Fruit fly (Drosophila melanogaster): ENCODE data around the gene CG34277.

CG34277 gene

DNA sequence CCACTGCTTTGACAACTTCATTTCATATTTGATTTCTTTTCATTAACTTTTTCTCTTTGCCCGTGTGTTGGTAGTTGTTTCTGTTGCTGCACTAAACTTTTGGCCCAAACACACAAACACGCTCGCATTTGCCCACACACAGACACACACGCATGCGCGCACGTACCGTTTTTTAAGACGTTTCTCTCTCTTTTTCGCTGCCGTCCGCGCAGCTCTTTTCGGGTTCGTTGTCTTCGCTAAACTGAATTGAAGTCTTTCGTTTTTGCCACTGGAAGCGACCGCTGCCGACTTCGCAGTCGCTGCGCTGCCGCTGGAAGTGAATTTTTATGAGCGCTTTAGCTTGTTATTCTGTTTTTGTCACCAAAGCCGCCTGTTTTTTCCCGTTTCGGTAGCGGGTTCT lies 23.3 kb downstream of the CG34277 start, which contains the start of gene kkv (continued):
- TF ChIP-seq otp (GFP tag; IDR thresholded peaks at IDR 0.05) (0 out of 3 replicates have a peak, but pooled peaks have one; percentile 9), ap (GFP tag; IDR thresholded peaks at IDR 0.05) (no peak), CG6683 (GFP tag; optimal IDR thresholded peaks at IDR 0.05) (no peak), CG13424 (tag; optimal IDR thresholded peaks at IDR 0.05) (no peak), CG8924 (tag; optimal IDR thresholded peaks at IDR 0.05) (no peak), CG14860 (GFP tag; IDR thresholded peaks at IDR 0.05; ENCODE audit: partially characterized antibody) (no peak), sc (optimal IDR thresholded peaks at IDR 0.05) (no peak), sc (GFP tag; optimal IDR thresholded peaks at IDR 0.05) (no peak), sd (tag; optimal IDR thresholded peaks at IDR 0.05) (peak; percentile 45), kni (GFP tag; optimal IDR thresholded peaks at IDR 0.05) (no peak), bbx (GFP tag; IDR thresholded peaks at IDR 0.05; ENCODE audit: partially characterized antibody) (peak; percentile 44), CG13894 (tag; optimal IDR thresholded peaks at IDR 0.05) (peak; percentile 42), peb (GFP tag; IDR thresholded peaks at IDR 0.05) (no peak), sens (GFP tag) (no peak), psq (GFP tag; optimal IDR thresholded peaks at IDR 0.05) (no peak), CG2116 (GFP tag; optimal IDR thresholded peaks at IDR 0.05) (no peak), jing (GFP tag; optimal IDR thresholded peaks at IDR 0.05) (no peak), dysf (GFP tag; IDR thresholded peaks at IDR 0.05) (no peak), sens-2 (GFP tag; IDR thresholded peaks at IDR 0.05) (no peak), Lpt (GFP tag; optimal IDR thresholded peaks at IDR 0.05) (no peak), CG6175 (GFP tag; IDR thresholded peaks at IDR 0.05) (no peak), CG5245 (GFP tag; optimal IDR thresholded peaks at IDR 0.05) (no peak), CG10209 (GFP tag; optimal IDR thresholded peaks at IDR 0.05) (no peak), CG4854 (GFP tag; optimal IDR thresholded peaks at IDR 0.05) (no peak), abd-A (tag; optimal IDR thresholded peaks at IDR 0.05) (no peak), CG3995 (GFP tag; optimal IDR thresholded peaks at IDR 0.05) (no peak), da (GFP tag; optimal IDR thresholded peaks at IDR 0.05) (no peak), CG15269 (tag; optimal IDR thresholded peaks at IDR 0.05) (peak; percentile 76), eyg (GFP tag; optimal IDR thresholded peaks at IDR 0.05) (no peak), oc (tag; optimal IDR thresholded peaks at IDR 0.05) (peak; percentile 37), CG14710 (tag; optimal IDR thresholded peaks at IDR 0.05) (no peak), CG13287 (GFP tag; IDR thresholded peaks at IDR 0.05; ENCODE audit: partially characterized antibody) (peak; percentile 18; the same call in 1 of the 2 replicates), stwl (tag; optimal IDR thresholded peaks at IDR 0.05) (no peak), CG2199 (GFP tag; IDR thresholded peaks at IDR 0.05) (0 out of 3 replicates have a peak, but pooled peaks have one; percentile 28), CG6791 (GFP tag; IDR thresholded peaks at IDR 0.05; ENCODE audit: partially characterized antibody) (no peak), sob (GFP tag; IDR thresholded peaks at IDR 0.05) (peak; percentile 25; the same call in 1 of the 2 replicates), cg (GFP tag; optimal IDR thresholded peaks at IDR 0.05) (peak; percentile 78), esg (GFP tag; conservative IDR thresholded peaks at IDR 0.05) (no peak), cwo (GFP tag; optimal IDR thresholded peaks at IDR 0.05) (no peak), CG17912 (GFP tag; optimal IDR thresholded peaks at IDR 0.05) (no peak), z (GFP tag; IDR thresholded peaks at IDR 0.05) (no peak), croc (GFP tag; conservative IDR thresholded peaks at IDR 0.05) (no peak), dati (GFP tag; IDR thresholded peaks at IDR 0.05) (no peak), Ets65A (GFP tag) (peak; percentile 17), nom (GFP tag; optimal IDR thresholded peaks at IDR 0.05) (no peak), zfh2 (GFP tag; optimal IDR thresholded peaks at IDR 0.05) (no peak), Hsf (GFP tag; optimal IDR thresholded peaks at IDR 0.05) (no peak), CG11247 (GFP tag; IDR thresholded peaks at IDR 0.05) (peak; percentile 85), row (GFP tag; IDR thresholded peaks at IDR 0.05) (no peak), H15 (GFP tag; IDR thresholded peaks at IDR 0.05) (no peak), jumu (GFP tag; optimal IDR thresholded peaks at IDR 0.05) (no peak), slbo (GFP tag; IDR thresholded peaks at IDR 0.05) (no peak)
